Fruit fly (Drosophila melanogaster) whole organism, embryonic: ENCODE data around the gene CG12081.

Experiments used
- Atf6 ChIP-seq: fragments of 200-800 bp; sonication (Bioruptor generic); IDR thresholded peaks from 2 replicates; pipeline ENCODE4 v1.3.6; 2022; ENCODE audit warnings: missing biosample characterization, missing genetic modification characterization
- CG10543 ChIP-seq: fragments of 200-800 bp; sonication (Bioruptor generic); optimal IDR thresholded peaks from 3 replicates; lab custom pipeline; 2017; ENCODE audit warnings: missing biosample characterization, mild to moderate bottlenecking, missing genetic modification characterization, moderate library complexity
- CG10959 ChIP-seq: fragments of 200-800 bp; sonication (Bioruptor generic); IDR thresholded peaks from 2 replicates; pipeline ENCODE4 v1.3.6; 2022; ENCODE audit warnings: missing biosample characterization, missing genetic modification characterization
- CG10979 ChIP-seq: fragments of 200-800 bp; sonication (Bioruptor generic); optimal IDR thresholded peaks from 2 replicates; lab custom pipeline; 2018; ENCODE audit warnings: missing biosample characterization, mild to moderate bottlenecking, missing genetic modification characterization, moderate library complexity
- CG11696 ChIP-seq: fragments of 200-800 bp; sonication (Bioruptor generic); IDR thresholded peaks from 2 replicates; pipeline ENCODE4 v1.3.6; 2022; ENCODE audit warnings: missing biosample characterization, missing genetic modification characterization
- CG11723 ChIP-seq: fragments of 200-800 bp; sonication (Bioruptor generic); optimal IDR thresholded peaks from 2 replicates; lab custom pipeline; 2017; ENCODE audit warnings: missing biosample characterization, mild to moderate bottlenecking, missing genetic modification characterization
- CG12219 ChIP-seq: fragments of 200-800 bp; sonication (Bioruptor generic); optimal IDR thresholded peaks from 3 replicates; lab custom pipeline; 2018; ENCODE audit warnings: missing biosample characterization, mild to moderate bottlenecking, missing genetic modification characterization
- CG13894 ChIP-seq: fragments of 200-800 bp; sonication (Bioruptor generic); optimal IDR thresholded peaks from 3 replicates; lab custom pipeline; 2018; ENCODE audit warnings: missing biosample characterization, mild to moderate bottlenecking, missing genetic modification characterization, moderate library complexity
- CG14441 ChIP-seq: fragments of 200-800 bp; sonication (Bioruptor generic); IDR thresholded peaks from 2 replicates; pipeline ENCODE4 v1.3.6; 2022; ENCODE audit warnings: missing biosample characterization, missing genetic modification characterization
- CG17186 ChIP-seq: fragments of 200-800 bp; sonication (Bioruptor generic); optimal IDR thresholded peaks from 3 replicates; lab custom pipeline; 2017; ENCODE audit warnings: missing biosample characterization, missing genetic modification reagents, missing genetic modification characterization
- CG17912 ChIP-seq: fragments of 200-800 bp; sonication (Bioruptor generic); optimal IDR thresholded peaks from 2 replicates; lab custom pipeline; 2018; ENCODE audit warnings: missing biosample characterization, mild to moderate bottlenecking, missing genetic modification characterization
- CG30020 ChIP-seq: fragments of 200-800 bp; optimal IDR thresholded peaks from 2 replicates; lab custom pipeline; 2019; ENCODE audit warnings: missing biosample characterization, mild to moderate bottlenecking, missing genetic modification characterization, moderate library complexity
- CG3163 ChIP-seq: fragments of 200-800 bp; sonication (Bioruptor generic); optimal IDR thresholded peaks from 3 replicates; lab custom pipeline; 2016; ENCODE audit warnings: missing biosample characterization, missing genetic modification characterization
- CG32532 ChIP-seq: fragments of 200-800 bp; sonication (Bioruptor generic); IDR thresholded peaks from 2 replicates; pipeline ENCODE4 v1.3.6; 2022; ENCODE audit warnings: missing biosample characterization, missing genetic modification characterization
- CG3726 ChIP-seq: fragments of 200-800 bp; sonication (Bioruptor generic); IDR thresholded peaks from 3 replicates; pipeline ENCODE4, ENCODE4 v1.3.6; 2022; ENCODE audit warnings: missing biosample characterization, missing genetic modification characterization
- CG3847 ChIP-seq: fragments of 200-800 bp; sonication (Bioruptor generic); IDR thresholded peaks from 2 replicates; pipeline ENCODE4 v1.3.6; 2022; ENCODE audit warnings: missing biosample characterization, missing genetic modification characterization
- CG3995 ChIP-seq: fragments of 200-800 bp; sonication (Bioruptor generic); optimal IDR thresholded peaks from 3 replicates; lab custom pipeline; 2016; ENCODE audit warnings: missing biosample characterization, missing genetic modification characterization
- CG6175 ChIP-seq: fragments of 200-800 bp; sonication (Bioruptor generic); IDR thresholded peaks from 3 replicates; pipeline ENCODE4 v1.3.6; 2022; ENCODE audit warnings: missing biosample characterization, missing genetic modification characterization
- CG6254 ChIP-seq: fragments of 200-800 bp; sonication (Bioruptor generic); optimal IDR thresholded peaks from 3 replicates; lab custom pipeline; 2017; ENCODE audit warnings: mild to moderate bottlenecking, missing biosample characterization, missing genetic modification reagents, missing genetic modification characterization
- CG6272 ChIP-seq: fragments of 200-800 bp; sonication (Bioruptor generic); IDR thresholded peaks from 2 replicates; pipeline ENCODE4 v1.3.6; 2022; ENCODE audit warnings: missing biosample characterization, missing genetic modification characterization
- CG8944 ChIP-seq: fragments of 200-800 bp; sonication (Bioruptor generic); optimal IDR thresholded peaks from 3 replicates; lab custom pipeline; 2016; ENCODE audit warnings: missing biosample characterization, missing genetic modification characterization
- Dref ChIP-seq: fragments of 200-800 bp; sonication (Bioruptor generic); IDR thresholded peaks from 2 replicates; pipeline ENCODE4 v1.3.6; 2022; ENCODE audit warnings: missing biosample characterization, missing genetic modification characterization
- ERR ChIP-seq: fragments of 200-800 bp; sonication (Bioruptor generic); optimal IDR thresholded peaks from 2 replicates; lab custom pipeline; 2016; ENCODE audit warnings: missing biosample characterization, missing genetic modification characterization
- MESR4 ChIP-seq: fragments of 200-800 bp; sonication (Bioruptor generic); optimal IDR thresholded peaks from 2 replicates; lab custom pipeline; 2018; ENCODE audit warnings: missing biosample characterization, mild to moderate bottlenecking, missing genetic modification characterization, moderate library complexity
- Med ChIP-seq: fragments of 200-800 bp; sonication (Bioruptor generic); peaks from one replicate; lab custom pipeline; 2016; ENCODE audit warnings: missing biosample characterization, missing genetic modification characterization, mild to moderate bottlenecking, inconsistent platforms, moderate library complexity
- Myb ChIP-seq: fragments of 200-800 bp; sonication (Bioruptor generic); optimal IDR thresholded peaks from 2 replicates; lab custom pipeline; 2016; ENCODE audit warnings: missing biosample characterization, missing genetic modification characterization
- NK7.1 ChIP-seq: fragments of 200-800 bp; sonication (Bioruptor generic); optimal IDR thresholded peaks from 3 replicates; lab custom pipeline; 2016; ENCODE audit warnings: missing biosample characterization, missing genetic modification characterization
- Neu2 ChIP-seq: fragments of 200-800 bp; sonication (Bioruptor generic); optimal IDR thresholded peaks from 3 replicates; lab custom pipeline; 2016; ENCODE audit warnings: missing biosample characterization, missing genetic modification characterization, borderline replicate concordance
- Opbp ChIP-seq: fragments of 200-800 bp; sonication (Bioruptor generic); IDR thresholded peaks from 3 replicates; pipeline ENCODE4 v1.3.6; 2022; ENCODE audit warnings: missing biosample characterization, missing genetic modification characterization; ENCODE audit not compliant: partially characterized antibody
- Rx ChIP-seq: fragments of 200-800 bp; sonication (Bioruptor generic); IDR thresholded peaks from 2 replicates; pipeline ENCODE4 v1.3.6; 2022; ENCODE audit warnings: missing biosample characterization, missing genetic modification characterization
- YL-1 ChIP-seq: fragments of 200-800 bp; sonication (Bioruptor generic); optimal IDR thresholded peaks from 3 replicates; lab custom pipeline; 2017; ENCODE audit warnings: missing biosample characterization, mild to moderate bottlenecking, missing genetic modification characterization
- ap ChIP-seq: fragments of 200-800 bp; sonication (Bioruptor generic); IDR thresholded peaks from 2 replicates; pipeline ENCODE4 v1.3.6; 2022; ENCODE audit warnings: missing biosample characterization, missing genetic modification characterization
- ase ChIP-seq: fragments of 200-800 bp; sonication (Bioruptor generic); IDR thresholded peaks from 3 replicates; pipeline ENCODE4 v1.3.6; 2022; ENCODE audit warnings: missing biosample characterization, missing genetic modification characterization
- crol ChIP-seq: fragments of 200-800 bp; sonication (Bioruptor generic); IDR thresholded peaks from 2 replicates; pipeline ENCODE4 v1.3.6; 2022; ENCODE audit warnings: missing biosample characterization, missing genetic modification characterization
- dimm ChIP-seq: fragments of 200-800 bp; sonication (Bioruptor generic); IDR thresholded peaks from 2 replicates; pipeline ENCODE4 v1.3.6; 2022; ENCODE audit warnings: missing biosample characterization, missing genetic modification characterization
- eve ChIP-seq, 2 experiments: fragments of >200 bp; optimal IDR thresholded peaks; 2 replicates each; lab custom pipeline; 2017; ENCODE audit warnings: missing biosample characterization in 2 of 2, missing genetic modification characterization in 2 of 2
- gcm ChIP-seq: fragments of 200-800 bp; sonication (Bioruptor generic); optimal IDR thresholded peaks from 2 replicates; lab custom pipeline; 2019; ENCODE audit warnings: missing biosample characterization, mild to moderate bottlenecking, missing genetic modification characterization, moderate library complexity
- jigr1 ChIP-seq: fragments of 200-800 bp; sonication (Bioruptor generic); IDR thresholded peaks from 3 replicates; pipeline ENCODE4 v1.3.6; 2022; ENCODE audit warnings: missing biosample characterization, missing genetic modification characterization
- kni ChIP-seq: fragments of 200-800 bp; sonication (Bioruptor generic); optimal IDR thresholded peaks from 3 replicates; lab custom pipeline; 2017; ENCODE audit warnings: mild to moderate bottlenecking, missing biosample characterization, missing genetic modification reagents, missing genetic modification characterization
- lola ChIP-seq, 3 experiments: fragments of >200 bp in 2 of 3; fragments of 200-800 bp in 1 of 3; sonication (Bioruptor generic) in 1 of 3; optimal IDR thresholded peaks; 2 replicates each; lab custom pipeline; 2017 to 2019; ENCODE audit warnings: missing biosample characterization in 3 of 3, missing genetic modification characterization in 3 of 3, mild to moderate bottlenecking in 1 of 3, moderate library complexity in 1 of 3
- lov ChIP-seq, 2 experiments: fragments of 200-800 bp in 1 of 2; fragments of >200 bp in 1 of 2; sonication (Bioruptor generic) in 1 of 2; IDR thresholded peaks in 1 of 2; optimal IDR thresholded peaks in 1 of 2; 2 replicates in 1 of 2; 3 replicates in 1 of 2; pipeline versions ENCODE4 v1.3.6 to Lab custom; 2017 to 2022; ENCODE audit warnings: missing biosample characterization in 1 of 2, missing genetic modification characterization in 1 of 2
- nom ChIP-seq: fragments of 200-800 bp; sonication (Bioruptor generic); optimal IDR thresholded peaks from 2 replicates; lab custom pipeline; 2017; ENCODE audit warnings: missing biosample characterization, missing genetic modification characterization, mild to moderate bottlenecking, moderate library complexity, missing genetic modification reagents
- p53 ChIP-seq: fragments of 200-800 bp; sonication (Bioruptor generic); optimal IDR thresholded peaks from 2 replicates; lab custom pipeline; 2016; ENCODE audit warnings: missing biosample characterization, missing genetic modification characterization
- pros ChIP-seq: fragments of 200-800 bp; sonication (Bioruptor generic); optimal IDR thresholded peaks from 3 replicates; lab custom pipeline; 2019; ENCODE audit warnings: missing biosample characterization, mild to moderate bottlenecking, missing genetic modification characterization, moderate library complexity
- sens-2 ChIP-seq: fragments of 200-800 bp; sonication (Bioruptor generic); IDR thresholded peaks from 2 replicates; pipeline ENCODE4 v1.3.6; 2022; ENCODE audit warnings: missing biosample characterization, missing genetic modification characterization
- sisA ChIP-seq: fragments of 200-800 bp; sonication (Bioruptor generic); IDR thresholded peaks from 2 replicates; pipeline ENCODE4 v1.3.6; 2022; ENCODE audit warnings: missing biosample characterization, missing genetic modification characterization
- slp2 ChIP-seq: fragments of 200-800 bp; sonication (Bioruptor generic); optimal IDR thresholded peaks from 2 replicates; lab custom pipeline; 2016; ENCODE audit warnings: missing biosample characterization, missing genetic modification characterization
- ssp ChIP-seq: fragments of 200-800 bp; sonication (Bioruptor generic); IDR thresholded peaks from 2 replicates; pipeline ENCODE4 v1.3.6; 2022; ENCODE audit warnings: missing biosample characterization, missing genetic modification characterization
- twi ChIP-seq: fragments of 200-800 bp; optimal IDR thresholded peaks from 2 replicates; lab custom pipeline; 2019; ENCODE audit warnings: missing biosample characterization, mild to moderate bottlenecking, missing genetic modification characterization, moderate library complexity
- wek ChIP-seq: fragments of 200-800 bp; sonication (Bioruptor generic); optimal IDR thresholded peaks from 3 replicates; lab custom pipeline; 2018; ENCODE audit warnings: missing biosample characterization, mild to moderate bottlenecking, missing genetic modification characterization, moderate library complexity
- zfh1 ChIP-seq: fragments of 200-800 bp; sonication (Bioruptor generic); IDR thresholded peaks from 3 replicates; pipeline ENCODE4 v1.3.6; 2022; ENCODE audit warnings: missing biosample characterization, missing genetic modification characterization

The CG12081 gene

dm6 chrX:8588607-8589171 lies at the start of gene CG12081 (continued):
- TF ChIP-seq lola (GFP tag; optimal IDR thresholded peaks at IDR 0.05; lab: Kevin White, UChicago) (no peak), CG13894 (tag; lab: Kevin White, UChicago) (no peak), eve (GFP tag; optimal IDR thresholded peaks at IDR 0.05; lab: Kevin White, UChicago) (no peak), lov (optimal IDR thresholded peaks at IDR 0.05; lab: Kevin White, UChicago) (no peak), lov (GFP tag; IDR thresholded peaks at IDR 0.05; lab: Robert Waterston, UW) (no peak), YL-1 (GFP tag; lab: Kevin White, UChicago) (peak; percentile 34), CG11696 (GFP tag; lab: Robert Waterston, UW) (no peak), CG17912 (GFP tag; lab: Kevin White, UChicago) (no peak), p53 (GFP tag; lab: Kevin White, UChicago) (no peak), CG10543 (GFP tag; lab: Kevin White, UChicago) (no peak), CG8944 (GFP tag; lab: Kevin White, UChicago) (no peak), CG14441 (GFP tag; lab: Robert Waterston, UW) (no peak), CG32532 (GFP tag; lab: Robert Waterston, UW) (no peak), sisA (GFP tag; lab: Robert Waterston, UW) (no peak), Atf6 (GFP tag; lab: Robert Waterston, UW) (0 out of 2 replicates have a peak, but pooled peaks have one; percentile 15), zfh1 (GFP tag; lab: Robert Waterston, UW) (no peak; the same call in 2 of the 3 replicates), CG6175 (GFP tag; lab: Robert Waterston, UW) (no peak), CG3847 (GFP tag; lab: Robert Waterston, UW) (no peak), CG10959 (GFP tag; lab: Robert Waterston, UW) (no peak), Rx (GFP tag; lab: Robert Waterston, UW) (no peak), ssp (peak; percentile 95), MESR4 (GFP tag; lab: Kevin White, UChicago) (peak; percentile 86), Neu2 (GFP tag; lab: Kevin White, UChicago) (no peak), CG10979 (no peak), ERR (GFP tag; lab: Kevin White, UChicago) (no peak), gcm (no peak), wek (no peak), NK7.1 (GFP tag; lab: Kevin White, UChicago) (no peak), nom (GFP tag; lab: Kevin White, UChicago) (peak; percentile 17), CG3995 (GFP tag; lab: Kevin White, UChicago) (no peak), CG30020 (tag; lab: Kevin White, UChicago) (peak; percentile 91), CG6272 (GFP tag; lab: Robert Waterston, UW) (no peak), CG3163 (GFP tag; lab: Kevin White, UChicago) (no peak), ap (GFP tag; lab: Robert Waterston, UW) (no peak), CG3726 (GFP tag; lab: Robert Waterston, UW) (no peak), sens-2 (GFP tag; lab: Robert Waterston, UW) (no peak), CG17186 (GFP tag; lab: Kevin White, UChicago) (peak; percentile 65), ase (GFP tag; lab: Robert Waterston, UW) (no peak), twi (tag; lab: Kevin White, UChicago) (peak; percentile 43), Opbp (GFP tag; lab: Robert Waterston, UW) (peak; percentile 92), jigr1 (GFP tag; lab: Robert Waterston, UW) (no peak), Dref (GFP tag; lab: Robert Waterston, UW) (peak; percentile 89), pros (GFP tag; lab: Kevin White, UChicago) (no peak), CG11723 (GFP tag; lab: Kevin White, UChicago) (no peak), crol (GFP tag; lab: Robert Waterston, UW) (peak; percentile 78), CG6254 (GFP tag; lab: Kevin White, UChicago) (no peak), slp2 (no peak), kni (GFP tag; lab: Kevin White, UChicago) (no peak), CG12219 (GFP tag; lab: Kevin White, UChicago) (no peak), dimm (GFP tag; lab: Robert Waterston, UW) (no peak), Med (peak; percentile 83), Myb (GFP tag; lab: Kevin White, UChicago) (peak; percentile 80)
